Worm (Caenorhabditis elegans) whole organism, young adult: ENCODE results near the gene hphd-1.

ENCODE experiments used
- C17E4.6 ChIP-seq: fragments of 200-800 bp; sonication (Bioruptor generic); IDR thresholded peaks from 2 replicates; pipeline ENCODE4 v1.3.6; 2022; ENCODE audit warnings: missing genetic modification reagents, missing genetic modification characterization, missing compliant biosample characterization
- cebp-1 ChIP-seq, 2 experiments: fragments of 200-800 bp in 1 of 2; sonication (Bioruptor generic) in 1 of 2; sonication (generic microtip) in 1 of 2; IDR thresholded peaks in 1 of 2; optimal IDR thresholded peaks in 1 of 2; 2 replicates each; pipeline versions ENCODE4 v1.3.6 to Lab custom; 2017 to 2022; ENCODE audit warnings: missing compliant biosample characterization in 2 of 2, missing genetic modification characterization in 2 of 2, mild to moderate bottlenecking in 1 of 2, missing genetic modification reagents in 1 of 2, moderate library complexity in 1 of 2
- ceh-27 ChIP-seq: fragments of 200-800 bp; sonication (Bioruptor generic); optimal IDR thresholded peaks from 2 replicates; lab custom pipeline; 2018; ENCODE audit warnings: mild to moderate bottlenecking, missing genetic modification characterization, moderate library complexity, missing compliant biosample characterization
- gei-17 ChIP-seq: fragments of 200-800 bp; sonication (Bioruptor generic); optimal IDR thresholded peaks from 2 replicates; lab custom pipeline; 2018; ENCODE audit warnings: mild to moderate bottlenecking, missing genetic modification characterization, missing compliant biosample characterization
- him-1 ChIP-seq: sonication (generic microtip); optimal IDR thresholded peaks from 2 replicates; lab custom pipeline; 2016; ENCODE audit warnings: missing genotype, missing genetic modification reagents, missing genetic modification characterization, missing compliant biosample characterization
- mes-4 ChIP-seq: sonication (generic microtip); optimal IDR thresholded peaks from 2 replicates; lab custom pipeline; 2016; ENCODE audit warnings: missing genotype, missing genetic modification characterization, missing compliant biosample characterization
- snpc-1.1 ChIP-seq: sonication (generic microtip); optimal IDR thresholded peaks from 2 replicates; lab custom pipeline; 2017; ENCODE audit warnings: missing genetic modification characterization, mild to moderate bottlenecking, missing compliant biosample characterization, antibody characterized with exemption, moderate library complexity, missing genotype, missing genetic modification reagents; ENCODE audit not compliant: insufficient read depth
- unc-130 ChIP-seq: sonication (generic microtip); optimal IDR thresholded peaks from 2 replicates; lab custom pipeline; 2016; ENCODE audit warnings: missing genetic modification reagents, missing genetic modification characterization, missing compliant biosample characterization
- zim-3 ChIP-seq: sonication (generic microtip); optimal IDR thresholded peaks from 2 replicates; lab custom pipeline; 2017; ENCODE audit warnings: mild to moderate bottlenecking, missing genetic modification characterization, moderate library complexity, missing compliant biosample characterization
- ztf-6 ChIP-seq: fragments of 200-800 bp; sonication (Bioruptor generic); IDR thresholded peaks from 2 replicates; pipeline ENCODE4 v1.3.6; 2022; ENCODE audit warnings: missing genetic modification reagents, missing genetic modification characterization, missing compliant biosample characterization

DNA sequence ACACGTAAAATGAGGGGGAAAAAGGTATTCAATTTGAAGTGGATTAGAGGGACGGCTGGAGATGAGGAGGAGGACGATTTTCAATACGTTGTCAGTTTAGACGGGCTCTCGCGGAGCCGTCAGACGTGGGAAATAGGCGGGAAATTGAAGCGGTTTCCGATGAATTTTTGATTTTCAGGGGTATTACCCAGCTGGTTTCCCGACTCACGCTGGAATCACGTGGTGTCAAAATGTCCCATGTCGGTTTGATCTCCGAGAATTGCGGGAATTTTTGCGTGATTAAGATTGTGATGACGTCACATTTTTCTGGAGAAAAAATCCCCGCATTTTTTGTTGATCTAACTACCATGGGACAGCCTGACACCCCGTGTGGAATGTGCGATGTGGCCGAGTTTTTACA is 16.3 kb upstream of the hphd-1 start:
- TF ChIP-seq unc-130 (GFP tag; lab: Kevin White, UChicago) (no peak), ztf-6 (GFP tag; lab: Robert Waterston, UW) (no peak), ceh-27 (GFP tag; lab: Kevin White, UChicago) (no peak), him-1 (no peak), C17E4.6 (GFP tag; lab: Robert Waterston, UW) (no peak), snpc-1.1 (tag; lab: Kevin White, UChicago) (no peak), gei-17 (GFP tag; lab: Kevin White, UChicago) (no peak), mes-4 (tag; lab: Kevin White, UChicago) (no peak), cebp-1 (GFP tag; IDR thresholded peaks at IDR 0.05; lab: Robert Waterston, UW) (no peak), cebp-1 (tag; optimal IDR thresholded peaks at IDR 0.05; lab: Kevin White, UChicago) (no peak), zim-3 (tag; lab: Kevin White, UChicago) (no peak)
